Worm (Caenorhabditis elegans) whole organism, mixed stage, embryonic: ENCODE measurements around the gene srt-34.

Source experiments
- ceh-83 ChIP-seq: fragments of 200-800 bp; sonication (Bioruptor generic); optimal IDR thresholded peaks from 2 replicates; lab custom pipeline; 2018; ENCODE audit warnings: mild to moderate bottlenecking, missing genetic modification characterization, missing compliant biosample characterization
- lsy-2 ChIP-seq: fragments of 150-350 bp; optimal IDR thresholded peaks from 2 replicates; lab custom pipeline; 2014; ENCODE audit warnings: missing biosample characterization, missing genetic modification characterization
- nhr-237 ChIP-seq: fragments of 150-350 bp; optimal IDR thresholded peaks from 2 replicates; lab custom pipeline; 2014; ENCODE audit warnings: missing biosample characterization, missing genetic modification characterization
- nhr-28 ChIP-seq: fragments of 150-350 bp; optimal IDR thresholded peaks from 2 replicates; lab custom pipeline; 2014; ENCODE audit warnings: missing biosample characterization, missing genetic modification characterization
- unc-62 ChIP-seq: fragments of 150-350 bp; optimal IDR thresholded peaks from 2 replicates; lab custom pipeline; 2014; ENCODE audit warnings: missing biosample characterization, missing genetic modification reagents, missing genetic modification characterization

- TF ChIP-seq unc-62 (GFP tag; lab: Kevin White, UChicago) (no peak), ceh-83 (no peak), nhr-237 (tag; lab: Kevin White, UChicago) (no peak), nhr-28 (no peak), lsy-2 (tag; lab: Kevin White, UChicago) (no peak)
Observed at ce11 chrV:2799172-2799869, 18.7 kb downstream of the srt-34 start.
